Worm (Caenorhabditis elegans) whole organism, L1 larva: ENCODE data around the gene rsd-3.

ENCODE experiments used
- efl-1 ChIP-seq, 4 experiments: fragments of 150-350 bp; optimal IDR thresholded peaks in 3 of 4; peaks in 1 of 4; 1 replicate in 1 of 4; 2 replicates in 3 of 4; lab custom pipeline; 2014; ENCODE audit warnings: missing biosample characterization in 2 of 4, missing genetic modification characterization in 2 of 4, missing genetic modification reagents in 2 of 4
- egl-13 ChIP-seq: sonication (generic microtip); optimal IDR thresholded peaks from 2 replicates; lab custom pipeline; 2016; ENCODE audit warnings: missing genotype, missing genetic modification reagents, missing genetic modification characterization, missing compliant biosample characterization
- elt-2 ChIP-seq: sonication (generic microtip); optimal IDR thresholded peaks from 2 replicates; lab custom pipeline; 2016; ENCODE audit warnings: missing genetic modification characterization, mild to moderate bottlenecking, inconsistent platforms, missing compliant biosample characterization, missing genetic modification reagents
- nhr-11 ChIP-seq: fragments of 150-350 bp; optimal IDR thresholded peaks from 2 replicates; lab custom pipeline; 2014; ENCODE audit warnings: missing biosample characterization, missing genetic modification characterization
- nhr-237 ChIP-seq: fragments of 150-350 bp; optimal IDR thresholded peaks from 2 replicates; lab custom pipeline; 2014; ENCODE audit warnings: missing biosample characterization, missing genetic modification characterization

- TF ChIP-seq nhr-11 (tag; lab: Kevin White, UChicago) (no peak), egl-13 (tag; lab: Kevin White, UChicago) (no peak), efl-1 (optimal IDR thresholded peaks at IDR 0.05; lab: Kevin White, UChicago) (no peak), efl-1 (GFP tag; optimal IDR thresholded peaks at IDR 0.05 in 1 of 2; lab: Kevin White, UChicago) (no peak), nhr-237 (no peak), elt-2 (tag; lab: Kevin White, UChicago) (no peak)
These were observed 28.6 kb downstream of the rsd-3 start for ce11 chrX:11826892-11827291.
